Worm (Caenorhabditis elegans) whole organism, L1 larva: Measurements from ENCODE around the gene farl-11.
A peak's percentile ranks its signal among the peaks of the same experiment; 100 is the strongest.

Source experiments
- Y116A8C.19 ChIP-seq: sonication (generic microtip); optimal IDR thresholded peaks from 2 replicates; lab custom pipeline; 2016; ENCODE audit warnings: missing compliant biosample characterization, missing genetic modification characterization, borderline replicate concordance
- aha-1 ChIP-seq: fragments of 150-350 bp; optimal IDR thresholded peaks from 2 replicates; lab custom pipeline; 2014; ENCODE audit warnings: missing biosample characterization, missing genetic modification characterization
- alr-1 ChIP-seq: fragments of 200-800 bp; sonication (Bioruptor generic); optimal IDR thresholded peaks from 2 replicates; lab custom pipeline; 2018; ENCODE audit warnings: borderline replicate concordance, mild to moderate bottlenecking, missing genetic modification characterization, missing compliant biosample characterization
- aly-2 ChIP-seq: fragments of 150-350 bp; optimal IDR thresholded peaks from 2 replicates; lab custom pipeline; 2014; ENCODE audit warnings: missing biosample characterization, missing genetic modification characterization
- ceh-8 ChIP-seq: fragments of 200-800 bp; sonication (Bioruptor generic); optimal IDR thresholded peaks from 2 replicates; lab custom pipeline; 2018; ENCODE audit warnings: mild to moderate bottlenecking, missing genetic modification characterization, moderate library complexity, missing compliant biosample characterization
- ceh-82 ChIP-seq, 3 experiments: fragments of 150-350 bp in 1 of 3; sonication (generic microtip) in 2 of 3; optimal IDR thresholded peaks; 2 replicates each; lab custom pipeline; 2014 to 2017; ENCODE audit warnings: missing biosample characterization in 3 of 3, missing genetic modification characterization in 3 of 3
- ceh-88 ChIP-seq: fragments of 200-800 bp; sonication (Bioruptor generic); IDR thresholded peaks from 2 replicates; pipeline ENCODE4 v1.3.6; 2022; ENCODE audit warnings: missing genetic modification characterization, missing compliant biosample characterization
- dpl-1 ChIP-seq, 3 experiments: fragments of 150-350 bp in 2 of 3; sonication (generic microtip) in 1 of 3; optimal IDR thresholded peaks; 2 replicates each; lab custom pipeline; 2014 to 2017; ENCODE audit warnings: missing biosample characterization in 3 of 3, missing genetic modification characterization in 3 of 3, missing genetic modification reagents in 3 of 3
- efl-1 ChIP-seq, 4 experiments: fragments of 150-350 bp; optimal IDR thresholded peaks in 3 of 4; peaks in 1 of 4; 1 replicate in 1 of 4; 2 replicates in 3 of 4; lab custom pipeline; 2014; ENCODE audit warnings: missing biosample characterization in 2 of 4, missing genetic modification characterization in 2 of 4, missing genetic modification reagents in 2 of 4
- efl-3 ChIP-seq: fragments of 200-800 bp; sonication (Bioruptor generic); optimal IDR thresholded peaks from 2 replicates; lab custom pipeline; 2018; ENCODE audit warnings: mild to moderate bottlenecking, missing genetic modification characterization, missing compliant biosample characterization
- elt-2 ChIP-seq: sonication (generic microtip); optimal IDR thresholded peaks from 2 replicates; lab custom pipeline; 2016; ENCODE audit warnings: missing genetic modification characterization, mild to moderate bottlenecking, inconsistent platforms, missing compliant biosample characterization, missing genetic modification reagents
- elt-3 ChIP-seq, 6 experiments: fragments of 150-350 bp in 1 of 6; sonication (generic microtip); optimal IDR thresholded peaks; 2 replicates each; lab custom pipeline; 2017 to 2018; ENCODE audit warnings: missing biosample characterization in 6 of 6, missing genetic modification characterization in 6 of 6, inconsistent platforms in 1 of 6
- fkh-4 ChIP-seq: sonication (generic microtip); optimal IDR thresholded peaks from 2 replicates; lab custom pipeline; 2016; ENCODE audit warnings: missing compliant biosample characterization, missing genetic modification characterization, borderline replicate concordance
- hlh-17 ChIP-seq: fragments of 200-800 bp; sonication (Bioruptor generic); optimal IDR thresholded peaks from 2 replicates; lab custom pipeline; 2018; ENCODE audit warnings: missing genetic modification characterization, mild to moderate bottlenecking, missing compliant biosample characterization, moderate library complexity, borderline replicate concordance
- hlh-4 ChIP-seq: sonication (generic microtip); optimal IDR thresholded peaks from 2 replicates; lab custom pipeline; 2016; ENCODE audit warnings: mild to moderate bottlenecking, missing genetic modification characterization, missing compliant biosample characterization
- hpl-2 ChIP-seq: fragments of 150-350 bp; optimal IDR thresholded peaks from 2 replicates; lab custom pipeline; 2014; ENCODE audit warnings: missing biosample characterization, missing genetic modification reagents, missing genetic modification characterization
- jun-1 ChIP-seq: fragments of 150-350 bp; optimal IDR thresholded peaks from 2 replicates; lab custom pipeline; 2014; ENCODE audit warnings: missing biosample characterization, missing genetic modification reagents, missing genetic modification characterization
- lin-13 ChIP-seq: fragments of 150-350 bp; optimal IDR thresholded peaks from 2 replicates; lab custom pipeline; 2014; ENCODE audit warnings: missing biosample characterization, missing genetic modification reagents, missing genetic modification characterization
- lin-14 ChIP-seq: fragments of 200-800 bp; sonication (Bioruptor generic); optimal IDR thresholded peaks from 2 replicates; lab custom pipeline; 2018; ENCODE audit warnings: mild to moderate bottlenecking, missing genetic modification characterization, moderate library complexity, missing compliant biosample characterization
- lin-35 ChIP-seq, 2 experiments: fragments of 150-350 bp; optimal IDR thresholded peaks; 2 replicates each; lab custom pipeline; 2014; ENCODE audit warnings: missing biosample characterization in 2 of 2, missing genetic modification characterization in 2 of 2, missing genetic modification reagents in 2 of 2
- lir-3 ChIP-seq: sonication (generic microtip); optimal IDR thresholded peaks from 2 replicates; lab custom pipeline; 2016; ENCODE audit warnings: mild to moderate bottlenecking, missing genetic modification characterization, moderate library complexity, missing compliant biosample characterization; ENCODE audit not compliant: poor library complexity
- lsy-2 ChIP-seq, 2 experiments: fragments of 150-350 bp; optimal IDR thresholded peaks; 2 replicates each; lab custom pipeline; 2014; ENCODE audit warnings: missing biosample characterization in 2 of 2, missing genetic modification characterization in 2 of 2
- mdl-1 ChIP-seq, 2 experiments: fragments of 150-350 bp; optimal IDR thresholded peaks; 2 replicates each; lab custom pipeline; 2014 to 2017; ENCODE audit warnings: missing biosample characterization in 2 of 2, missing genetic modification characterization in 2 of 2, inconsistent platforms in 1 of 2
- mef-2 ChIP-seq: fragments of 150-350 bp; optimal IDR thresholded peaks from 2 replicates; lab custom pipeline; 2014; ENCODE audit warnings: missing biosample characterization, missing genetic modification characterization
- mep-1 ChIP-seq: fragments of 150-350 bp; optimal IDR thresholded peaks from 2 replicates; lab custom pipeline; 2014; ENCODE audit warnings: missing biosample characterization, missing genetic modification characterization
- nhr-19 ChIP-seq: fragments of 200-800 bp; sonication (Bioruptor generic); conservative IDR thresholded peaks from 2 replicates; pipeline ENCODE4 v1.3.6; 2022; ENCODE audit warnings: missing genetic modification characterization, missing compliant biosample characterization
- nhr-20 ChIP-seq: sonication (generic microtip); optimal IDR thresholded peaks from 2 replicates; lab custom pipeline; 2016; ENCODE audit warnings: mild to moderate bottlenecking, missing genetic modification characterization, missing compliant biosample characterization
- nhr-237 ChIP-seq: fragments of 150-350 bp; optimal IDR thresholded peaks from 2 replicates; lab custom pipeline; 2014; ENCODE audit warnings: missing biosample characterization, missing genetic modification characterization
- nhr-28 ChIP-seq: fragments of 150-350 bp; optimal IDR thresholded peaks from 2 replicates; lab custom pipeline; 2014; ENCODE audit warnings: missing biosample characterization, missing genetic modification characterization
- nhr-47 ChIP-seq: sonication (generic microtip); optimal IDR thresholded peaks from 2 replicates; lab custom pipeline; 2016; ENCODE audit warnings: mild to moderate bottlenecking, missing genetic modification characterization, moderate library complexity, missing compliant biosample characterization
- nhr-71 ChIP-seq: sonication (generic microtip); optimal IDR thresholded peaks from 2 replicates; lab custom pipeline; 2016; ENCODE audit warnings: mild to moderate bottlenecking, missing genetic modification characterization, moderate library complexity, missing compliant biosample characterization
- nhr-76 ChIP-seq: sonication (generic microtip); optimal IDR thresholded peaks from 2 replicates; lab custom pipeline; 2017; ENCODE audit warnings: missing biosample characterization, missing genetic modification characterization
- nhr-84 ChIP-seq: sonication (generic microtip); optimal IDR thresholded peaks from 2 replicates; lab custom pipeline; 2017; ENCODE audit warnings: missing biosample characterization, missing genetic modification characterization
- nhr-85 ChIP-seq: sonication (generic microtip); peaks from one replicate; lab custom pipeline; 2016; ENCODE audit warnings: missing genetic modification characterization, inconsistent platforms, missing compliant biosample characterization
- rnt-1 ChIP-seq: sonication (generic microtip); optimal IDR thresholded peaks from 2 replicates; lab custom pipeline; 2016; ENCODE audit warnings: mild to moderate bottlenecking, missing genetic modification characterization, moderate library complexity, missing compliant biosample characterization
- skn-1 ChIP-seq: fragments of 150-350 bp; optimal IDR thresholded peaks from 2 replicates; lab custom pipeline; 2014; ENCODE audit warnings: missing biosample characterization, missing genetic modification characterization
- snpc-4 ChIP-seq: fragments of 150-350 bp; optimal IDR thresholded peaks from 2 replicates; lab custom pipeline; 2014; ENCODE audit warnings: missing biosample characterization, missing genetic modification characterization
- snu-23 ChIP-seq: sonication (generic microtip); optimal IDR thresholded peaks from 2 replicates; lab custom pipeline; 2016; ENCODE audit warnings: missing genetic modification characterization, missing compliant biosample characterization
- sox-4 ChIP-seq: sonication (generic microtip); optimal IDR thresholded peaks from 2 replicates; lab custom pipeline; 2016; ENCODE audit warnings: missing genetic modification characterization, missing compliant biosample characterization
- sup-37 ChIP-seq: fragments of 200-800 bp; sonication (Bioruptor generic); optimal IDR thresholded peaks from 2 replicates; lab custom pipeline; 2018; ENCODE audit warnings: mild to moderate bottlenecking, missing genetic modification characterization, missing compliant biosample characterization
- swsn-7 ChIP-seq: sonication (generic microtip); optimal IDR thresholded peaks from 2 replicates; lab custom pipeline; 2016; ENCODE audit warnings: missing genetic modification characterization, missing compliant biosample characterization
- tbx-2 ChIP-seq: sonication (generic microtip); optimal IDR thresholded peaks from 2 replicates; lab custom pipeline; 2016; ENCODE audit warnings: missing genetic modification characterization, missing compliant biosample characterization
- unc-86 ChIP-seq: sonication (generic microtip); optimal IDR thresholded peaks from 2 replicates; lab custom pipeline; 2016; ENCODE audit warnings: missing genetic modification characterization, missing compliant biosample characterization
- unc-98 ChIP-seq: fragments of 200-800 bp; sonication (Bioruptor generic); IDR thresholded peaks from 2 replicates; pipeline ENCODE4 v1.3.6; 2022; ENCODE audit warnings: missing genetic modification characterization, missing compliant biosample characterization
- vab-15 ChIP-seq: sonication (generic microtip); optimal IDR thresholded peaks from 2 replicates; lab custom pipeline; 2017; ENCODE audit warnings: missing genotype, mild to moderate bottlenecking, missing genetic modification characterization, missing compliant biosample characterization
- xbp-1 ChIP-seq: sonication (generic microtip); optimal IDR thresholded peaks from 2 replicates; lab custom pipeline; 2016; ENCODE audit warnings: missing genetic modification characterization, missing compliant biosample characterization
- zag-1 ChIP-seq: fragments of 150-350 bp; optimal IDR thresholded peaks from 2 replicates; lab custom pipeline; 2014; ENCODE audit warnings: missing biosample characterization, missing genetic modification characterization
- zip-4 ChIP-seq: fragments of 200-800 bp; sonication (Bioruptor generic); optimal IDR thresholded peaks from 2 replicates; lab custom pipeline; 2018; ENCODE audit warnings: mild to moderate bottlenecking, missing genetic modification characterization, moderate library complexity, missing compliant biosample characterization

Gene farl-11

DNA sequence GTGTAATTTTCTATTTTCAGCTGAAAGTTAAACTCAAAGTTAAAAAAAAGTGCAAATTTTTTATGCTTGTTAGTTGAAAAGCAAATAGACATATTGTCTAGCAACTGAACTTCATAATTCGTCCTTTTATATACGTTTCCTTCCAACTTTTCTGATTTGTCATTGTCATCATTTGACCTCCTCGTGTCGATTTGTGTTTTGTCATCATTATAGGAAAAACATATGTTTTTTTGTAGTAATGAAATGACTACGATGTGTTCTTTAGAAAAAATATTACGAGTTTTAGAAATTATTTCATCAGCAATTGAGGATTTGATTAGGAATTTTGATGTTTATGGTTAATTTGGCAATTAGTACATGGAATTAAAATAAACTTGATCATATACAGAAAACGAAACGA is 44.0 kb downstream of the farl-11 start:
- TF ChIP-seq vab-15 (tag; lab: Kevin White, UChicago): no peak
- TF ChIP-seq snpc-4 (tag; lab: Kevin White, UChicago): no peak
- no peak for TF ChIP-seq nhr-76 (tag; lab: Kevin White, UChicago)
- peak; percentile 3 for TF ChIP-seq nhr-28 (tag; lab: Kevin White, UChicago)
- peak; percentile 92 for TF ChIP-seq skn-1 (tag; lab: Kevin White, UChicago)

DNA sequence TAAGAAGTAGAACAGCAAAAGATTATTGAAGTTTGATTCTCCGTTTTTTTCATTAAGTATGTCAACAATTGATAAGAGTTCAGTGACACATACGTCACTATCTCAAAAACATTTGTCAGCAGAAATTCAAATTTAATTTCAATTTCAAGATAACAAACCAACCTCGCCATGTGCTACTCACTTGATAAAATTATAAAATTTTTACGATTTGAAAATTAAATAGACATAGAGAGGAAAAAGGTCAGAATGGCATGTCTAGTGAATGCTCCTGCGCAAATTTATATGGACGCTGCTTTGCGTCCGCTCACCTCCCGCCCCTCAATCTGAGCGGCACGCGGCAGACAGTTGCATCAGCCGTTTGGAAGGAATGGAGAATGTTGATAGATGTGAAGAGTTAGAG is 44.6 kb downstream of the farl-11 start:
- TF ChIP-seq nhr-71 (tag; lab: Kevin White, UChicago) (peak; percentile 15), aly-2 (tag; lab: Kevin White, UChicago) (no peak), mep-1 (no peak), ceh-8 (GFP tag; lab: Kevin White, UChicago) (no peak), hlh-4 (no peak), unc-98 (GFP tag; lab: Robert Waterston, UW) (no peak), efl-1 (optimal IDR thresholded peaks at IDR 0.05; lab: Kevin White, UChicago) (no peak), efl-1 (GFP tag; optimal IDR thresholded peaks at IDR 0.05 in 1 of 2; lab: Kevin White, UChicago) (no peak), elt-2 (tag; lab: Kevin White, UChicago) (peak; percentile 93), mef-2 (tag; lab: Kevin White, UChicago) (no peak), tbx-2 (tag; lab: Kevin White, UChicago) (no peak), alr-1 (tag; lab: Kevin White, UChicago) (no peak), ceh-82 (tag; optimal IDR thresholded peaks at IDR 0.05; lab: Kevin White, UChicago) (no peak), snu-23 (GFP tag; lab: Kevin White, UChicago) (no peak), nhr-84 (tag; lab: Kevin White, UChicago) (no peak), lin-14 (peak; percentile 32), lsy-2 (tag; optimal IDR thresholded peaks at IDR 0.05; lab: Kevin White, UChicago) (no peak), hpl-2 (GFP tag; lab: Kevin White, UChicago) (no peak), nhr-19 (no peak), snpc-4 (tag; lab: Kevin White, UChicago) (no peak), rnt-1 (tag; lab: Kevin White, UChicago) (peak; percentile 57), nhr-20 (tag; lab: Kevin White, UChicago) (peak; percentile 19), fkh-4 (tag; lab: Kevin White, UChicago) (no peak), swsn-7 (tag; lab: Kevin White, UChicago) (no peak), unc-86 (tag; lab: Kevin White, UChicago) (no peak), jun-1 (tag; lab: Kevin White, UChicago) (no peak), lin-13 (GFP tag; lab: Kevin White, UChicago) (no peak), lin-35 (GFP tag; optimal IDR thresholded peaks at IDR 0.05; lab: Kevin White, UChicago) (peak in 1 of 2 experiments; percentile 13), vab-15 (tag; lab: Kevin White, UChicago) (no peak)

DNA sequence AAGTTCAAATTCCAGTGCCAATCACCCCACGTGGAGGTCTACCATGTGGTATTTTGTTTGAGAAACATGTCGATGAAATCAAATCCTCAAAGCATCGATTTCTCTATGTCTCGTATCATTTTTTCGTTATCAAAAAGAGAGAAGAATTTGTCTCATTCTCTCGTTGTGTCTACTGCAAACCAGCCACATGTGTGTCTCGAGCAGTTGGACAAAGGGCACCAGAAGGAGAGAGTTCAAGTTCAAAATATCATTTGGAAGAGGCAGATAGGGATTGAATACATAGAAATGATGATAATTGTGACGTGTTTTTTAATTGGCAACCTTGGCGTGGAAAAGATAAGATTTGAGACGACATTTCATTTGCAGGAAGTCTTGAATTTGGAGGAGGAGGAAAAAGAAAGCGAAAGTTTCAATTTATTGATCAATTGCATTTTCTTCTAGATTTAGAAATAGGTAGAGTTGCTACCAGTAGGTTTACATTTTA is 45.5 kb downstream of the farl-11 start:
- TF ChIP-seq zag-1 (no peak), ceh-8 (GFP tag; lab: Kevin White, UChicago) (no peak), nhr-47 (peak; percentile 18), xbp-1 (tag; lab: Kevin White, UChicago) (no peak), nhr-20 (tag; lab: Kevin White, UChicago) (peak; percentile 87), sup-37 (GFP tag; lab: Kevin White, UChicago) (no peak), nhr-85 (tag; lab: Kevin White, UChicago) (peak; percentile 94), nhr-28 (tag; lab: Kevin White, UChicago) (no peak), elt-3 (tag; optimal IDR thresholded peaks at IDR 0.05; lab: Kevin White, UChicago) (peak in 3 of 6 experiments; percentile 53 to 79 (median 72)), Y116A8C.19 (tag; lab: Kevin White, UChicago) (no peak), sox-4 (tag; lab: Kevin White, UChicago) (no peak), dpl-1 (GFP tag; optimal IDR thresholded peaks at IDR 0.05; lab: Kevin White, UChicago) (peak in 2 of 3 experiments; percentile 32 to 36), lir-3 (peak; percentile 37), swsn-7 (tag; lab: Kevin White, UChicago) (no peak), mdl-1 (tag; optimal IDR thresholded peaks at IDR 0.05; lab: Kevin White, UChicago) (peak in 1 of 2 experiments; percentile 75), nhr-237 (tag; lab: Kevin White, UChicago) (no peak), efl-3 (GFP tag; lab: Kevin White, UChicago) (no peak), aly-2 (tag; lab: Kevin White, UChicago) (no peak), hlh-17 (no peak), nhr-71 (tag; lab: Kevin White, UChicago) (peak; percentile 91), ceh-88 (no peak), zip-4 (GFP tag; lab: Kevin White, UChicago) (no peak), aha-1 (no peak)
